Fruit fly (Drosophila melanogaster) whole organism, wandering third instar larva: ENCODE results near the gene MRG15.
A peak's percentile ranks its signal among the peaks of the same experiment; 100 is the strongest.

ENCODE experiments used
- Abd-B ChIP-seq: fragments of >200 bp; optimal IDR thresholded peaks from 2 replicates; lab custom pipeline; 2017; ENCODE audit warnings: missing biosample characterization, missing genetic modification characterization
- CG32264 ChIP-seq: fragments of 200-800 bp; sonication (Bioruptor generic); optimal IDR thresholded peaks from 2 replicates; lab custom pipeline; 2016; ENCODE audit warnings: missing biosample characterization, missing genetic modification characterization
- CrebA ChIP-seq: fragments of 200-800 bp; sonication (Bioruptor generic); optimal IDR thresholded peaks from 2 replicates; lab custom pipeline; 2016; ENCODE audit warnings: missing biosample characterization, mild to moderate bottlenecking, missing genetic modification characterization, borderline replicate concordance
- Dfd ChIP-seq: fragments of >200 bp; optimal IDR thresholded peaks from 2 replicates; lab custom pipeline; 2017; ENCODE audit warnings: missing biosample characterization, missing genetic modification characterization
- Dif ChIP-seq: fragments of 200-275, 200-300 bp; sonication (Bioruptor generic); optimal IDR thresholded peaks from 2 replicates; lab custom pipeline; 2018; ENCODE audit warnings: missing biosample characterization, missing genetic modification characterization; ENCODE audit not compliant: partially characterized antibody
- GATAd ChIP-seq: sonication (Bioruptor generic); optimal IDR thresholded peaks from 2 replicates; lab custom pipeline; 2016; ENCODE audit warnings: missing biosample characterization, missing genetic modification characterization
- HLH106 ChIP-seq: fragments of 200-800 bp; optimal IDR thresholded peaks from 3 replicates; lab custom pipeline; 2019; ENCODE audit warnings: missing biosample characterization, mild to moderate bottlenecking, missing genetic modification characterization, moderate library complexity
- Hr78 ChIP-seq: fragments of >200 bp; optimal IDR thresholded peaks from 2 replicates; lab custom pipeline; 2017; ENCODE audit warnings: missing biosample characterization, missing genetic modification characterization
- Hr83 ChIP-seq: fragments of 200-300 bp; sonication (Bioruptor generic); optimal IDR thresholded peaks from 2 replicates; lab custom pipeline; 2016; ENCODE audit warnings: missing biosample characterization, mild to moderate bottlenecking, missing genetic modification characterization, moderate library complexity; ENCODE audit not compliant: poor library complexity, severe bottlenecking
- Jra ChIP-seq: sonication (Bioruptor generic); optimal IDR thresholded peaks from 2 replicates; lab custom pipeline; 2016; ENCODE audit warnings: missing biosample characterization, missing genetic modification characterization
- Mio ChIP-seq: sonication (Bioruptor generic); optimal IDR thresholded peaks from 2 replicates; lab custom pipeline; 2016; ENCODE audit warnings: missing biosample characterization, missing genetic modification characterization
- Rel ChIP-seq, 2 experiments: fragments of 200-800 bp; sonication (Bioruptor generic) in 1 of 2; optimal IDR thresholded peaks; 2 replicates in 1 of 2; 3 replicates in 1 of 2; lab custom pipeline; 2016 to 2019; ENCODE audit warnings: mild to moderate bottlenecking in 2 of 2, missing biosample characterization in 2 of 2, missing genetic modification characterization in 2 of 2, moderate library complexity in 1 of 2
- Sp1 ChIP-seq: fragments of 200-800 bp; sonication (Bioruptor generic); optimal IDR thresholded peaks from 3 replicates; lab custom pipeline; 2019; ENCODE audit warnings: missing biosample characterization, mild to moderate bottlenecking, missing genetic modification characterization, moderate library complexity
- Vsx2 ChIP-seq: fragments of 200-300, 225-300 bp; sonication (Bioruptor generic); optimal IDR thresholded peaks from 2 replicates; lab custom pipeline; 2018; ENCODE audit warnings: missing biosample characterization, missing genetic modification characterization; ENCODE audit not compliant: partially characterized antibody
- brk ChIP-seq: fragments of 200-800 bp; sonication (Bioruptor generic); optimal IDR thresholded peaks from 2 replicates; lab custom pipeline; 2016; ENCODE audit warnings: missing biosample characterization, mild to moderate bottlenecking, missing genetic modification characterization
- dl ChIP-seq, 2 experiments: fragments of 175-275, 200-275 bp in 1 of 2; fragments of 200-275 bp in 1 of 2; sonication (Bioruptor generic); optimal IDR thresholded peaks; lab custom pipeline; 2018; ENCODE audit warnings: mild to moderate bottlenecking in 2 of 2, missing biosample characterization in 2 of 2, missing genetic modification characterization in 2 of 2, moderate library complexity in 2 of 2; ENCODE audit not compliant: partially characterized antibody in 2 of 2, insufficient read depth in 1 of 2
- dmrt93B ChIP-seq: fragments of 200-800 bp; sonication (Bioruptor generic); optimal IDR thresholded peaks from 2 replicates; lab custom pipeline; 2018; ENCODE audit warnings: missing biosample characterization, mild to moderate bottlenecking, missing genetic modification characterization
- dsf ChIP-seq: sonication (Bioruptor generic); optimal IDR thresholded peaks from 2 replicates; lab custom pipeline; 2016; ENCODE audit warnings: missing biosample characterization, missing genetic modification characterization, borderline replicate concordance
- ey ChIP-seq: fragments of 200-800 bp; sonication (Bioruptor generic); optimal IDR thresholded peaks from 2 replicates; lab custom pipeline; 2016; ENCODE audit warnings: missing biosample characterization, missing genetic modification characterization
- foxo ChIP-seq, 2 experiments: fragments of 200-800 bp; sonication (Bioruptor generic); optimal IDR thresholded peaks; 2 replicates in 1 of 2; 3 replicates in 1 of 2; lab custom pipeline; 2016 to 2017; ENCODE audit warnings: missing biosample characterization in 2 of 2, missing genetic modification characterization in 2 of 2
- fru ChIP-seq: fragments of 200-800 bp; sonication (Bioruptor generic); optimal IDR thresholded peaks from 3 replicates; lab custom pipeline; 2016; ENCODE audit warnings: missing biosample characterization, mild to moderate bottlenecking, missing genetic modification characterization
- h ChIP-seq: fragments of 200-800 bp; sonication (Bioruptor generic); optimal IDR thresholded peaks from 3 replicates; lab custom pipeline; 2016; ENCODE audit warnings: missing biosample characterization, mild to moderate bottlenecking, missing genetic modification characterization
- jim ChIP-seq: fragments of 175-275, 200-325 bp; sonication (Bioruptor generic); optimal IDR thresholded peaks from 2 replicates; lab custom pipeline; 2016; ENCODE audit warnings: missing biosample characterization, mild to moderate bottlenecking, missing genetic modification characterization
- lola ChIP-seq: fragments of >200 bp; optimal IDR thresholded peaks from 2 replicates; lab custom pipeline; 2017; ENCODE audit warnings: missing biosample characterization, missing genetic modification characterization
- pan ChIP-seq: fragments of >200 bp; optimal IDR thresholded peaks from 2 replicates; lab custom pipeline; 2017
- psq ChIP-seq: fragments of 200-800 bp; sonication (Bioruptor generic); optimal IDR thresholded peaks from 3 replicates; lab custom pipeline; 2017; ENCODE audit warnings: missing biosample characterization, mild to moderate bottlenecking, missing genetic modification characterization, moderate library complexity
- rgr ChIP-seq: fragments of 200-800 bp; sonication (Bioruptor generic); optimal IDR thresholded peaks from 3 replicates; lab custom pipeline; 2016; ENCODE audit warnings: missing biosample characterization, mild to moderate bottlenecking, missing genetic modification characterization
- sage ChIP-seq: fragments of 200-800 bp; sonication (Bioruptor generic); optimal IDR thresholded peaks from 2 replicates; lab custom pipeline; 2016; ENCODE audit warnings: missing biosample characterization, mild to moderate bottlenecking, missing genetic modification characterization
- sv ChIP-seq: fragments of 200-800 bp; sonication (Bioruptor generic); optimal IDR thresholded peaks from 3 replicates; lab custom pipeline; 2016; ENCODE audit warnings: missing biosample characterization, missing genetic modification characterization
- tai ChIP-seq: sonication (Bioruptor generic); optimal IDR thresholded peaks from 2 replicates; lab custom pipeline; 2016; ENCODE audit warnings: missing biosample characterization, missing genetic modification characterization
- woc ChIP-seq: sonication (Bioruptor generic); optimal IDR thresholded peaks from 2 replicates; lab custom pipeline; 2016; ENCODE audit warnings: missing biosample characterization, mild to moderate bottlenecking, missing genetic modification characterization

MRG15 gene

DNA sequence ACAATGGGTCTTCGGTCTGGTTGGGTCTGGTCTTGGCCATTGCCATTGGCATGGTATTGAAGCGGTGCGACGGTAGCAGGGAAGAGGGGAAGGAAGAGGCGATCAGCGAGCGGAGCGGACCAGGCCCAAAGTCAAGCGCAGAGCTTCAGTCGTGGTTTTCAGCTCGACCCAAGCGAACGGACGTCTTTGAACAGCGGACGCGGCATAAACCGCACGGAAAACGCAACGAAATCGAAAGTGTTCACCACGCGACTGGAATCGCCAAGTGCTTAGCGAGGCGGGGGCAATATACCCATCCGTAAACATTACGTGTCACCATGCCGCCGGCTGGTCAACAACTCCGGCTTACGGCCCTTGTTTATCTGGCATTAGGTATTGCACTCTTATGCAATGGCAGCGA, 38.4 kb upstream of the MRG15 start, which contains the start of gene CG14866:
Gene CG14866 (plus strand): TSS at position 146 of the 400 bp plus-strand sequence.
- no peak for TF ChIP-seq Sp1 (GFP tag; lab: Kevin White, UChicago)
- no peak for TF ChIP-seq HLH106 (tag; lab: Kevin White, UChicago)

DNA sequence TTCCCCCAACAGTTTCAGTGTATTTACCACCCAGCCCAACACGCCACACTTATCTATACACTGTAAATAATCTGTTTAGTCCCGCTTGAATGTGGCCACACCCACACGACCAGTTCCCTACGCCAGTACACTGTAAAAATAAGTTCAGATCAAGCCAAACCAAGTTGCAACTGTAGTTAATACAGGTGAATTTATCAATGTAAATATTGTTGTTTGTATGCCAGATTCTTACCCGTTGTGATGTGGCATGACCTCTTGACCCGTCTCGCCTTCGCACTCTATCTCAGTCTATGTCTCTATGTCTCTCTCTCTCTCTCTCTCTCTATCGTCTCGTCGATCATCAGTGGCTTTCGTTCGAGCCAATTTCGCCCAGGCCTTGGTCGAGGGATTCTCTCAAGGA, 35.9 kb upstream of the MRG15 start:
- TF ChIP-seq brk (GFP tag; lab: Kevin White, UChicago) (no peak), Abd-B (no peak), jim (GFP tag; lab: Kevin White, UChicago) (no peak), tai (GFP tag; lab: Kevin White, UChicago) (no peak), Jra (GFP tag; lab: Kevin White, UChicago) (no peak), woc (GFP tag; lab: Kevin White, UChicago) (no peak), sage (GFP tag; lab: Kevin White, UChicago) (no peak), sv (no peak), CG32264 (GFP tag; lab: Kevin White, UChicago) (no peak), Hr78 (GFP tag; lab: Kevin White, UChicago) (no peak), GATAd (GFP tag; lab: Kevin White, UChicago) (no peak), Mio (GFP tag; lab: Kevin White, UChicago) (no peak), Rel (GFP tag; optimal IDR thresholded peaks at IDR 0.05; lab: Kevin White, UChicago) (no peak), Rel (tag; optimal IDR thresholded peaks at IDR 0.05; lab: Kevin White, UChicago) (no peak), CrebA (GFP tag; lab: Kevin White, UChicago) (no peak)

DNA sequence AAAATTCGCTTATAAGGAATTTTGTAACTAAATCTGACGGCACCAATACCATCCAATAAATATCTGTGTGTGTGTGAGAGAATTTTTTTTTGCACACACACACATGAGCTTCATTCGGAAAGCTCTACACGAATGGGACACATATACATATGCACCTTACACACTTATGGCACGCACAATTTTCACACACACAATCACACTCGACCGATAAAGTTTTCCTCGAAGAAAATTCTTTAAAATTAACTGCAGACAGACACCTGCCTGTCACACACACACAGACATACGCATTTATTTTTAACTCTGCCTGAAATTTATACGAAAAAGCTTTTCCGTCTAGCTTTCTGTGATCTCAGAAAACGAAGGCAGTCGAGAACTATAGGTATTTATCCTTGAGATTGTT, 32.8 kb upstream of the MRG15 start:
- TF ChIP-seq foxo (GFP tag; optimal IDR thresholded peaks at IDR 0.05; lab: Kevin White, UChicago) (no peak), pan (lab: Kevin White, UChicago) (no peak), jim (GFP tag; lab: Kevin White, UChicago) (no peak), dsf (GFP tag; lab: Kevin White, UChicago) (no peak), Jra (GFP tag; lab: Kevin White, UChicago) (no peak)

DNA sequence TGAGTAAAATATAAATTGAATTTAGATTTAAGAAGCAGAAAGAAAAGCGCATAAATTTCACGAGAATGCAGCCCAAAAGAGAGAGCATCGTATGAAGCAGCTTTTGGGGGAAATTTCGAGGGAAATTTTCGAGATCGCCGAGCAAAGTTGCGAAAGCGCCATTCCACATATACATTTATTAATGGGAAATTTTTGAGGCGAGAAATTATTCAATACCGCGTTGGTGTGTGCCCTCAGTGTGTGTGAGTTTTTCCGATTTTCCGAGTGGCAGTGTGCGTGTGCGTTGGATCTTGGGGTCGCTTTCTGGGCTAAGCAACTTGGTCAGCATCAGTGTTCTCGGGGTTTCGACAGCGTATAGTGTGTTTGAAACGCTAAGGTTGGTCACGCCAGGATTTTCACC, 32.0 kb upstream of the MRG15 start, which contains the start of gene Tm2:
Gene Tm2 (plus strand): TSS at position 270 of the 400 bp plus-strand sequence.
- TF ChIP-seq Sp1 (GFP tag; lab: Kevin White, UChicago) (no peak), woc (GFP tag; lab: Kevin White, UChicago) (no peak), pan (lab: Kevin White, UChicago) (no peak), dmrt93B (GFP tag; lab: Kevin White, UChicago) (no peak), lola (GFP tag; lab: Kevin White, UChicago) (no peak), psq (GFP tag; lab: Kevin White, UChicago) (no peak), CrebA (GFP tag; lab: Kevin White, UChicago) (no peak)

DNA sequence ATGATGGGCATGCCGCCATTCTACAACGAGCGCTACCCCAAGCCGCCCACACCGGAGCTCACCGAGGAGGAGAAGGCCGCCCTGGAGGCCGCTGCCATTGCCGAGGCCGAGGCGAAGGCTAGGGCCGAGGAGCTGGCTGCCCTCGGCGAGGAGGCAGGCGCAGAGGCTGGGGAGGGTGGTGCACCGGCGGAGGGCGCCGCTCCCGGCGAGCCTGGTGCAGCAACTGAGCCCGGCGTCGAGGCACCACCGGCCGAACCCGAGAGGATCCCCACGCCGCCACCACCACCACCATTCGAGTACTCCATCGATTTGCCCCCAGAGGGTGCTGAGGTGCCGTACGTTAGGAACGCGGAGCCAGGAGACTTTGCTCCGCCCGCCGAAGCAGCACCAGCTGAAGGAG, 27.3 kb upstream of the MRG15 start:
- TF ChIP-seq Dfd (GFP tag; lab: Kevin White, UChicago) = peak; percentile 96
- no peak for TF ChIP-seq Dif

DNA sequence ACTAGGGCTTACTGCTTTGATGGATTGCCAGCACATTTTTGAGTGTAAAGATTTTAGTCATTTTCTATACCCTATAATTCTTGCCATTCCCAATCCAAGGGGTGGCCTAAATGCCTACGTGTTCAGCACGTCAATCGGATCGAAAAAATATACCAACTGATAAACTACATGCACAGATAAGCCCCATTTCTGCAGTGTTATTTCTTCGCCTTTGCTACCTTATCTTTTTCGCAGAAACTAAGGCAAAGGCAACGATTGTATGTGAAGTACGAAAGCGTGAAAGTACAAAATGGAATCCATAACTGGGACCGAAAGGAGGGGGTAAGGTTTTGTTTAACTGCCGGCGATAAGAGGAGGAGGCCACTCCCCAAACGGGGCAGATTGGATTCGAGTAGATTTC, 20.0 kb upstream of the MRG15 start:
- TF ChIP-seq Sp1 (GFP tag; lab: Kevin White, UChicago) (no peak), psq (GFP tag; lab: Kevin White, UChicago) (peak; percentile 94), ey (GFP tag; lab: Kevin White, UChicago) (no peak), fru (GFP tag; lab: Kevin White, UChicago) (no peak), dl (GFP tag; optimal IDR thresholded peaks at IDR 0.05; lab: Kevin White, UChicago; ENCODE audit: insufficient read depth in 1 of 2, partially characterized antibody in 2 of 2) (peak in 1 of 2 experiments; percentile 17), Jra (GFP tag; lab: Kevin White, UChicago) (no peak), Hr83 (GFP tag; lab: Kevin White, UChicago) (peak; percentile 13), h (GFP tag; lab: Kevin White, UChicago) (peak; percentile 45), sv (no peak), rgr (GFP tag; lab: Kevin White, UChicago) (no peak), Vsx2 (GFP tag; lab: Kevin White, UChicago) (no peak), Rel (GFP tag; optimal IDR thresholded peaks at IDR 0.05; lab: Kevin White, UChicago) (no peak), Rel (tag; optimal IDR thresholded peaks at IDR 0.05; lab: Kevin White, UChicago) (peak; percentile 59)
